Fruit fly (Drosophila melanogaster) whole organism, embryonic: Measurements from ENCODE around the gene CG18473.

Source experiments
- CG10147 ChIP-seq: fragments of 200-800 bp; sonication (Bioruptor generic); optimal IDR thresholded peaks from 2 replicates; lab custom pipeline; 2019; ENCODE audit warnings: missing biosample characterization, mild to moderate bottlenecking, missing genetic modification characterization, moderate library complexity
- CG10959 ChIP-seq: fragments of 200-800 bp; sonication (Bioruptor generic); IDR thresholded peaks from 2 replicates; pipeline ENCODE4 v1.3.6; 2022; ENCODE audit warnings: missing biosample characterization, missing genetic modification characterization
- CG11247 ChIP-seq: fragments of 200-800 bp; sonication (Bioruptor generic); IDR thresholded peaks from 2 replicates; pipeline ENCODE4 v1.3.6; 2022; ENCODE audit warnings: missing biosample characterization, missing genetic modification characterization
- CG11398 ChIP-seq: fragments of 200-800 bp; sonication (Bioruptor generic); optimal IDR thresholded peaks from 2 replicates; lab custom pipeline; 2016; ENCODE audit warnings: missing biosample characterization, missing genetic modification characterization
- CG11696 ChIP-seq: fragments of 200-800 bp; sonication (Bioruptor generic); IDR thresholded peaks from 2 replicates; pipeline ENCODE4 v1.3.6; 2022; ENCODE audit warnings: missing biosample characterization, missing genetic modification characterization
- CG12769 ChIP-seq: fragments of 200-800 bp; sonication (Bioruptor generic); optimal IDR thresholded peaks from 2 replicates; lab custom pipeline; 2019; ENCODE audit warnings: missing biosample characterization, mild to moderate bottlenecking, missing genetic modification characterization, moderate library complexity
- CG12942 ChIP-seq: fragments of 200-800 bp; sonication (Bioruptor generic); optimal IDR thresholded peaks from 3 replicates; lab custom pipeline; 2016; ENCODE audit warnings: missing biosample characterization, missing genetic modification characterization
- CG15696 ChIP-seq: fragments of 200-800 bp; sonication (Bioruptor generic); optimal IDR thresholded peaks from 2 replicates; lab custom pipeline; 2019; ENCODE audit warnings: missing biosample characterization, mild to moderate bottlenecking, missing genetic modification characterization, moderate library complexity
- CG1647 ChIP-seq: fragments of 200-800 bp; sonication (Bioruptor generic); optimal IDR thresholded peaks from 3 replicates; lab custom pipeline; 2016; ENCODE audit warnings: missing biosample characterization, missing genetic modification characterization
- CG18011 ChIP-seq: fragments of 200-800 bp; sonication (Bioruptor generic); optimal IDR thresholded peaks from 2 replicates; lab custom pipeline; 2017; ENCODE audit warnings: missing biosample characterization, missing genetic modification characterization, mild to moderate bottlenecking, moderate library complexity, missing genotype
- CG2875 ChIP-seq: fragments of 200-800 bp; sonication (Bioruptor generic); optimal IDR thresholded peaks from 2 replicates; lab custom pipeline; 2017; ENCODE audit warnings: missing biosample characterization, mild to moderate bottlenecking, missing genetic modification characterization, missing genetic modification reagents
- CG30020 ChIP-seq: fragments of 200-800 bp; optimal IDR thresholded peaks from 2 replicates; lab custom pipeline; 2019; ENCODE audit warnings: missing biosample characterization, mild to moderate bottlenecking, missing genetic modification characterization, moderate library complexity
- CG33557 ChIP-seq: fragments of 200-800 bp; sonication (Bioruptor generic); optimal IDR thresholded peaks from 2 replicates; lab custom pipeline; 2019; ENCODE audit warnings: missing biosample characterization, mild to moderate bottlenecking, missing genetic modification characterization, moderate library complexity
- CG5953 ChIP-seq: fragments of 200-800 bp; sonication (Bioruptor generic); IDR thresholded peaks from 2 replicates; pipeline ENCODE4 v1.3.6; 2022; ENCODE audit warnings: missing biosample characterization, missing genetic modification characterization
- CG7786 ChIP-seq: fragments of 200-800 bp; sonication (Bioruptor generic); optimal IDR thresholded peaks from 2 replicates; lab custom pipeline; 2016; ENCODE audit warnings: missing biosample characterization, missing genetic modification characterization
- CG8765 ChIP-seq: fragments of 200-800 bp; sonication (Bioruptor generic); IDR thresholded peaks from 2 replicates; pipeline ENCODE4 v1.3.6; 2022; ENCODE audit warnings: missing biosample characterization, missing genetic modification characterization
- CG9437 ChIP-seq: fragments of 200-800 bp; sonication (Bioruptor generic); optimal IDR thresholded peaks from 2 replicates; lab custom pipeline; 2018; ENCODE audit warnings: missing biosample characterization, mild to moderate bottlenecking, missing genetic modification characterization
- CG9932 ChIP-seq: fragments of 200-800 bp; sonication (Bioruptor generic); IDR thresholded peaks from 2 replicates; pipeline ENCODE4 v1.3.6; 2022; ENCODE audit warnings: missing biosample characterization, missing genetic modification characterization
- Dek ChIP-seq: fragments of 200-800 bp; sonication (Bioruptor generic); optimal IDR thresholded peaks from 3 replicates; lab custom pipeline; 2019; ENCODE audit warnings: missing biosample characterization, mild to moderate bottlenecking, missing genetic modification characterization, moderate library complexity
- H15 ChIP-seq: fragments of 200-800 bp; sonication (Bioruptor generic); IDR thresholded peaks from 3 replicates; pipeline ENCODE4 v1.3.6; 2022; ENCODE audit warnings: missing biosample characterization, missing genetic modification characterization
- Hr78 ChIP-seq, 2 experiments: fragments of 200-800 bp in 1 of 2; fragments of >200 bp in 1 of 2; sonication (Bioruptor generic) in 1 of 2; optimal IDR thresholded peaks; 2 replicates each; lab custom pipeline; 2017 to 2019; ENCODE audit warnings: missing biosample characterization in 2 of 2, missing genetic modification characterization in 2 of 2, mild to moderate bottlenecking in 1 of 2, moderate library complexity in 1 of 2
- Hsf ChIP-seq: fragments of 200-800 bp; sonication (Bioruptor generic); optimal IDR thresholded peaks from 3 replicates; lab custom pipeline; 2016; ENCODE audit warnings: missing biosample characterization, missing genetic modification characterization
- Lhr ChIP-seq: fragments of 200-800 bp; sonication (Bioruptor generic); optimal IDR thresholded peaks from 3 replicates; lab custom pipeline; 2017; ENCODE audit warnings: mild to moderate bottlenecking, missing biosample characterization, missing genetic modification reagents, missing genetic modification characterization
- Lim3 ChIP-seq: fragments of 200-800 bp; sonication (Bioruptor generic); IDR thresholded peaks from 2 replicates; pipeline ENCODE4 v1.3.6; 2022; ENCODE audit warnings: missing biosample characterization, missing genetic modification characterization
- MBD-R2 ChIP-seq: fragments of 200-800 bp; sonication (Bioruptor generic); IDR thresholded peaks from 2 replicates; pipeline ENCODE4 v1.3.6; 2022; ENCODE audit warnings: missing biosample characterization, missing genetic modification characterization
- Meics ChIP-seq: fragments of 200-800 bp; sonication (Bioruptor generic); optimal IDR thresholded peaks from 2 replicates; lab custom pipeline; 2017; ENCODE audit warnings: missing biosample characterization, mild to moderate bottlenecking, missing genetic modification characterization
- Neu2 ChIP-seq: fragments of 200-800 bp; sonication (Bioruptor generic); optimal IDR thresholded peaks from 3 replicates; lab custom pipeline; 2016; ENCODE audit warnings: missing biosample characterization, missing genetic modification characterization, borderline replicate concordance
- Side ChIP-seq: fragments of 200-800 bp; sonication (Bioruptor generic); optimal IDR thresholded peaks from 2 replicates; lab custom pipeline; 2016; ENCODE audit warnings: missing biosample characterization, missing genetic modification characterization
- Sry-β ChIP-seq: fragments of 200-800 bp; sonication (Bioruptor generic); optimal IDR thresholded peaks from 2 replicates; lab custom pipeline; 2018; ENCODE audit warnings: missing biosample characterization, mild to moderate bottlenecking, missing genetic modification characterization, moderate library complexity
- TFAM ChIP-seq: fragments of 200-800 bp; sonication (Bioruptor generic); optimal IDR thresholded peaks from 2 replicates; lab custom pipeline; 2017; ENCODE audit warnings: missing biosample characterization, missing genetic modification characterization, inconsistent platforms
- Usf ChIP-seq: fragments of 200-800 bp; sonication (Bioruptor generic); optimal IDR thresholded peaks from 2 replicates; lab custom pipeline; 2017; ENCODE audit warnings: missing genotype, missing biosample characterization, missing genetic modification characterization
- ase ChIP-seq: fragments of 200-800 bp; sonication (Bioruptor generic); IDR thresholded peaks from 3 replicates; pipeline ENCODE4 v1.3.6; 2022; ENCODE audit warnings: missing biosample characterization, missing genetic modification characterization
- chif ChIP-seq, 2 experiments: fragments of 200-800 bp; sonication (Bioruptor generic); optimal IDR thresholded peaks; 3 replicates each; lab custom pipeline; 2016; ENCODE audit warnings: missing biosample characterization in 2 of 2, missing genetic modification characterization in 2 of 2
- chm ChIP-seq: fragments of 200-800 bp; sonication (Bioruptor generic); IDR thresholded peaks from 2 replicates; pipeline ENCODE4 v1.3.6; 2022; ENCODE audit warnings: missing biosample characterization, missing genetic modification characterization
- chn ChIP-seq: fragments of 200-800 bp; sonication (Bioruptor generic); optimal IDR thresholded peaks from 2 replicates; lab custom pipeline; 2016; ENCODE audit warnings: missing biosample characterization, missing genetic modification characterization
- cwo ChIP-seq: fragments of 200-800 bp; sonication (Bioruptor generic); optimal IDR thresholded peaks from 3 replicates; lab custom pipeline; 2017; ENCODE audit warnings: missing biosample characterization, missing genetic modification characterization, mild to moderate bottlenecking, moderate library complexity, missing genetic modification reagents
- dmrt11E ChIP-seq: fragments of 200-800 bp; sonication (Bioruptor generic); optimal IDR thresholded peaks from 3 replicates; lab custom pipeline; 2018; ENCODE audit warnings: missing biosample characterization, mild to moderate bottlenecking, missing genetic modification characterization, moderate library complexity
- eve ChIP-seq, 2 experiments: fragments of >200 bp; optimal IDR thresholded peaks; 2 replicates each; lab custom pipeline; 2017; ENCODE audit warnings: missing biosample characterization in 2 of 2, missing genetic modification characterization in 2 of 2
- eyg ChIP-seq: fragments of 200-800 bp; sonication (Bioruptor generic); optimal IDR thresholded peaks from 3 replicates; lab custom pipeline; 2016; ENCODE audit warnings: missing biosample characterization, missing genetic modification characterization
- fd3F ChIP-seq: fragments of 200-800 bp; sonication (Bioruptor generic); optimal IDR thresholded peaks from 2 replicates; lab custom pipeline; 2018; ENCODE audit warnings: missing biosample characterization, mild to moderate bottlenecking, missing genetic modification characterization, moderate library complexity
- gt ChIP-seq: fragments of 200-800 bp; sonication (Bioruptor generic); IDR thresholded peaks from 2 replicates; pipeline ENCODE4 v1.3.6; 2022; ENCODE audit warnings: missing biosample characterization, missing genetic modification characterization
- h ChIP-seq: fragments of >200 bp; optimal IDR thresholded peaks from 2 replicates; lab custom pipeline; 2017
- klu ChIP-seq: fragments of 200-800 bp; sonication (Bioruptor generic); IDR thresholded peaks from 2 replicates; pipeline ENCODE4 v1.3.6; 2022; ENCODE audit warnings: missing biosample characterization, missing genetic modification characterization
- schlank ChIP-seq: fragments of 200-800 bp; sonication (Bioruptor generic); optimal IDR thresholded peaks from 2 replicates; lab custom pipeline; 2018; ENCODE audit warnings: missing biosample characterization, mild to moderate bottlenecking, missing genetic modification characterization
- sna ChIP-seq: fragments of 200-800 bp; sonication (Bioruptor generic); IDR thresholded peaks from 2 replicates; pipeline ENCODE4 v1.3.6; 2022; ENCODE audit warnings: missing biosample characterization, missing genetic modification characterization; ENCODE audit not compliant: partially characterized antibody
- so ChIP-seq: fragments of 200-800 bp; sonication (Bioruptor generic); IDR thresholded peaks from 3 replicates; pipeline ENCODE4 v1.3.6; 2022; ENCODE audit warnings: missing biosample characterization, missing genetic modification characterization
- ssp ChIP-seq: fragments of 200-800 bp; sonication (Bioruptor generic); IDR thresholded peaks from 2 replicates; pipeline ENCODE4 v1.3.6; 2022; ENCODE audit warnings: missing biosample characterization, missing genetic modification characterization
- sug ChIP-seq: fragments of 200-800 bp; optimal IDR thresholded peaks from 2 replicates; lab custom pipeline; 2019; ENCODE audit warnings: missing biosample characterization, mild to moderate bottlenecking, missing genetic modification characterization, moderate library complexity
- tin ChIP-seq: fragments of 200-800 bp; sonication (Bioruptor generic); optimal IDR thresholded peaks from 3 replicates; lab custom pipeline; 2016; ENCODE audit warnings: missing biosample characterization, missing genetic modification characterization
- tio ChIP-seq: fragments of 200-800 bp; sonication (Bioruptor generic); optimal IDR thresholded peaks from 2 replicates; lab custom pipeline; 2017; ENCODE audit warnings: missing biosample characterization, missing genetic modification characterization, inconsistent platforms
- zf30C ChIP-seq: fragments of 200-800 bp; sonication (Bioruptor generic); optimal IDR thresholded peaks from 3 replicates; lab custom pipeline; 2018; ENCODE audit warnings: missing biosample characterization, mild to moderate bottlenecking, missing genetic modification characterization

The CG18473 gene

dm6 chr3R:9393542-9394025 is 30.5 kb downstream of the CG18473 start (continued):
- TF ChIP-seq schlank (peak; percentile 35), CG9437 (GFP tag; lab: Kevin White, UChicago) (peak; percentile 34), Lhr (GFP tag; lab: Kevin White, UChicago) (peak; percentile 56), CG11247 (GFP tag; lab: Robert Waterston, UW) (peak; percentile 32), CG15696 (tag; lab: Kevin White, UChicago) (peak; percentile 86), CG11696 (GFP tag; lab: Robert Waterston, UW) (no peak), klu (GFP tag; lab: Robert Waterston, UW) (no peak), sna (GFP tag; lab: Robert Waterston, UW) (no peak), CG5953 (peak; percentile 41; the same call in 1 of the 2 replicates), ssp (GFP tag; lab: Robert Waterston, UW) (peak; percentile 39; the same call in 1 of the 2 replicates), cwo (peak; percentile 44), Hsf (GFP tag; lab: Kevin White, UChicago) (peak; percentile 49), h (lab: Kevin White, UChicago) (no peak), CG30020 (tag; lab: Kevin White, UChicago) (peak; percentile 18), zf30C (GFP tag; lab: Kevin White, UChicago) (peak; percentile 54), Hr78 (GFP tag; optimal IDR thresholded peaks at IDR 0.05; lab: Kevin White, UChicago) (peak in 1 of 2 experiments; percentile 25), CG1647 (GFP tag; lab: Kevin White, UChicago) (no peak), CG7786 (GFP tag; lab: Kevin White, UChicago) (no peak), Lim3 (no peak), H15 (peak; percentile 70; the same call in 2 of the 3 replicates), Sry-β (GFP tag; lab: Kevin White, UChicago) (peak; percentile 33), CG10147 (GFP tag; lab: Kevin White, UChicago) (peak; percentile 58), chn (peak; percentile 33), CG11398 (GFP tag; lab: Kevin White, UChicago) (peak; percentile 7), CG12942 (peak; percentile 23), CG12769 (tag; lab: Kevin White, UChicago) (peak; percentile 84), Side (GFP tag; lab: Kevin White, UChicago) (peak; percentile 29), Neu2 (GFP tag; lab: Kevin White, UChicago) (no peak), chm (GFP tag; lab: Robert Waterston, UW) (peak; percentile 78), MBD-R2 (GFP tag; lab: Robert Waterston, UW) (no peak), CG9932 (GFP tag; lab: Robert Waterston, UW) (peak; percentile 15; the same call in 1 of the 2 replicates), gt (no peak), CG8765 (GFP tag; lab: Robert Waterston, UW) (no peak; the same call in 1 of the 2 replicates), dmrt11E (tag; lab: Kevin White, UChicago) (peak; percentile 91), fd3F (GFP tag; lab: Kevin White, UChicago) (peak; percentile 77), Meics (GFP tag; lab: Kevin White, UChicago) (peak; percentile 68), chif (GFP tag; optimal IDR thresholded peaks at IDR 0.05; lab: Kevin White, UChicago) (peak; percentile 39 to 56), CG33557 (GFP tag; lab: Kevin White, UChicago) (peak; percentile 93), CG2875 (GFP tag; lab: Kevin White, UChicago) (peak; percentile 70), tin (GFP tag; lab: Kevin White, UChicago) (peak; percentile 64), CG10959 (peak; percentile 67), tio (peak; percentile 28), Dek (tag; lab: Kevin White, UChicago) (peak; percentile 36), eyg (no peak), ase (GFP tag; lab: Robert Waterston, UW) (0 out of 3 replicates have a peak, but pooled peaks have one; percentile 54), sug (tag; lab: Kevin White, UChicago) (no peak), Usf (GFP tag; lab: Kevin White, UChicago) (peak; percentile 21), CG18011 (GFP tag; lab: Kevin White, UChicago) (peak; percentile 7), eve (GFP tag; optimal IDR thresholded peaks at IDR 0.05; lab: Kevin White, UChicago) (no peak), so (GFP tag; lab: Robert Waterston, UW) (peak; percentile 80), TFAM (GFP tag; lab: Kevin White, UChicago) (peak; percentile 48)
